Worm (Caenorhabditis elegans) whole organism, L1 larva: Measurements from ENCODE around the gene H34I24.1.

Source experiments
- C04F5.9 ChIP-seq: sonication (generic microtip); optimal IDR thresholded peaks from 2 replicates; lab custom pipeline; 2016; ENCODE audit warnings: missing genetic modification characterization, missing compliant biosample characterization
- F16B12.6 ChIP-seq: fragments of 150-350 bp; optimal IDR thresholded peaks from 2 replicates; lab custom pipeline; 2014; ENCODE audit warnings: missing biosample characterization, missing genetic modification characterization
- aha-1 ChIP-seq: fragments of 150-350 bp; optimal IDR thresholded peaks from 2 replicates; lab custom pipeline; 2014; ENCODE audit warnings: missing biosample characterization, missing genetic modification characterization
- aly-2 ChIP-seq: fragments of 150-350 bp; optimal IDR thresholded peaks from 2 replicates; lab custom pipeline; 2014; ENCODE audit warnings: missing biosample characterization, missing genetic modification characterization
- ama-1 ChIP-seq: fragments of 150-350 bp; optimal IDR thresholded peaks from 2 replicates; lab custom pipeline; 2014
- blmp-1 ChIP-seq: fragments of 150-350 bp; optimal IDR thresholded peaks from 2 replicates; lab custom pipeline; 2014; ENCODE audit warnings: missing biosample characterization, missing genetic modification characterization
- ceh-63 ChIP-seq: fragments of 200-800 bp; sonication (Bioruptor generic); optimal IDR thresholded peaks from 2 replicates; lab custom pipeline; 2018; ENCODE audit warnings: mild to moderate bottlenecking, missing genetic modification characterization, missing compliant biosample characterization
- ceh-8 ChIP-seq: fragments of 200-800 bp; sonication (Bioruptor generic); optimal IDR thresholded peaks from 2 replicates; lab custom pipeline; 2018; ENCODE audit warnings: mild to moderate bottlenecking, missing genetic modification characterization, moderate library complexity, missing compliant biosample characterization
- ceh-88 ChIP-seq: fragments of 200-800 bp; sonication (Bioruptor generic); IDR thresholded peaks from 2 replicates; pipeline ENCODE4 v1.3.6; 2022; ENCODE audit warnings: missing genetic modification characterization, missing compliant biosample characterization
- dpl-1 ChIP-seq, 3 experiments: fragments of 150-350 bp in 2 of 3; sonication (generic microtip) in 1 of 3; optimal IDR thresholded peaks; 2 replicates each; lab custom pipeline; 2014 to 2017; ENCODE audit warnings: missing biosample characterization in 3 of 3, missing genetic modification characterization in 3 of 3, missing genetic modification reagents in 3 of 3
- dsc-1 ChIP-seq: sonication (generic microtip); optimal IDR thresholded peaks from 2 replicates; lab custom pipeline; 2016; ENCODE audit warnings: mild to moderate bottlenecking, missing genetic modification characterization, missing compliant biosample characterization
- efl-1 ChIP-seq, 4 experiments: fragments of 150-350 bp; optimal IDR thresholded peaks in 3 of 4; peaks in 1 of 4; 1 replicate in 1 of 4; 2 replicates in 3 of 4; lab custom pipeline; 2014; ENCODE audit warnings: missing biosample characterization in 2 of 4, missing genetic modification characterization in 2 of 4, missing genetic modification reagents in 2 of 4
- egl-13 ChIP-seq: sonication (generic microtip); optimal IDR thresholded peaks from 2 replicates; lab custom pipeline; 2016; ENCODE audit warnings: missing genotype, missing genetic modification reagents, missing genetic modification characterization, missing compliant biosample characterization
- egl-27 ChIP-seq, 2 experiments: fragments of 150-350 bp in 1 of 2; sonication (generic microtip); optimal IDR thresholded peaks; 3 replicates each; lab custom pipeline; 2017 to 2018; ENCODE audit warnings: missing biosample characterization in 2 of 2, missing genetic modification characterization in 2 of 2, missing genetic modification reagents in 2 of 2
- elt-2 ChIP-seq: sonication (generic microtip); optimal IDR thresholded peaks from 2 replicates; lab custom pipeline; 2016; ENCODE audit warnings: missing genetic modification characterization, mild to moderate bottlenecking, inconsistent platforms, missing compliant biosample characterization, missing genetic modification reagents
- elt-3 ChIP-seq, 6 experiments: fragments of 150-350 bp in 1 of 6; sonication (generic microtip); optimal IDR thresholded peaks; 2 replicates each; lab custom pipeline; 2017 to 2018; ENCODE audit warnings: missing biosample characterization in 6 of 6, missing genetic modification characterization in 6 of 6, inconsistent platforms in 1 of 6
- ets-5 ChIP-seq: fragments of 200-800 bp; sonication (Bioruptor generic); IDR thresholded peaks from 2 replicates; pipeline ENCODE4 v1.3.6; 2022; ENCODE audit warnings: missing genetic modification characterization, missing compliant biosample characterization
- fkh-10 ChIP-seq: sonication (generic microtip); optimal IDR thresholded peaks from 2 replicates; lab custom pipeline; 2017; ENCODE audit warnings: missing biosample characterization, missing genetic modification reagents, missing genetic modification characterization
- fkh-4 ChIP-seq: sonication (generic microtip); optimal IDR thresholded peaks from 2 replicates; lab custom pipeline; 2016; ENCODE audit warnings: missing compliant biosample characterization, missing genetic modification characterization, borderline replicate concordance
- fkh-8 ChIP-seq: sonication (generic microtip); optimal IDR thresholded peaks from 2 replicates; lab custom pipeline; 2016; ENCODE audit warnings: mild to moderate bottlenecking, missing genetic modification characterization, missing compliant biosample characterization
- grh-1 ChIP-seq: fragments of 200-800 bp; sonication (Bioruptor generic); IDR thresholded peaks from 2 replicates; pipeline ENCODE4 v1.3.6; 2022; ENCODE audit warnings: missing genetic modification reagents, missing genetic modification characterization, missing compliant biosample characterization
- hlh-4 ChIP-seq: sonication (generic microtip); optimal IDR thresholded peaks from 2 replicates; lab custom pipeline; 2016; ENCODE audit warnings: mild to moderate bottlenecking, missing genetic modification characterization, missing compliant biosample characterization
- hpl-2 ChIP-seq: fragments of 150-350 bp; optimal IDR thresholded peaks from 2 replicates; lab custom pipeline; 2014; ENCODE audit warnings: missing biosample characterization, missing genetic modification reagents, missing genetic modification characterization
- isw-1 ChIP-seq: fragments of 200-800 bp; sonication (Bioruptor generic); IDR thresholded peaks from 2 replicates; pipeline ENCODE4 v1.3.6; 2022; ENCODE audit warnings: missing genetic modification characterization, missing compliant biosample characterization
- jun-1 ChIP-seq: fragments of 150-350 bp; optimal IDR thresholded peaks from 2 replicates; lab custom pipeline; 2014; ENCODE audit warnings: missing biosample characterization, missing genetic modification reagents, missing genetic modification characterization
- lin-13 ChIP-seq: fragments of 150-350 bp; optimal IDR thresholded peaks from 2 replicates; lab custom pipeline; 2014; ENCODE audit warnings: missing biosample characterization, missing genetic modification reagents, missing genetic modification characterization
- lsy-2 ChIP-seq, 2 experiments: fragments of 150-350 bp; optimal IDR thresholded peaks; 2 replicates each; lab custom pipeline; 2014; ENCODE audit warnings: missing biosample characterization in 2 of 2, missing genetic modification characterization in 2 of 2
- mab-9 ChIP-seq: fragments of 200-800 bp; sonication (Bioruptor generic); IDR thresholded peaks from 2 replicates; pipeline ENCODE4 v1.3.6; 2022; ENCODE audit warnings: missing genetic modification reagents, missing genetic modification characterization, missing compliant biosample characterization
- mef-2 ChIP-seq: fragments of 150-350 bp; optimal IDR thresholded peaks from 2 replicates; lab custom pipeline; 2014; ENCODE audit warnings: missing biosample characterization, missing genetic modification characterization
- mep-1 ChIP-seq: fragments of 150-350 bp; optimal IDR thresholded peaks from 2 replicates; lab custom pipeline; 2014; ENCODE audit warnings: missing biosample characterization, missing genetic modification characterization
- nhr-11 ChIP-seq: fragments of 150-350 bp; optimal IDR thresholded peaks from 2 replicates; lab custom pipeline; 2014; ENCODE audit warnings: missing biosample characterization, missing genetic modification characterization
- nhr-12 ChIP-seq: sonication (generic microtip); optimal IDR thresholded peaks from 2 replicates; lab custom pipeline; 2017; ENCODE audit warnings: missing biosample characterization, missing genetic modification characterization
- nhr-20 ChIP-seq: sonication (generic microtip); optimal IDR thresholded peaks from 2 replicates; lab custom pipeline; 2016; ENCODE audit warnings: mild to moderate bottlenecking, missing genetic modification characterization, missing compliant biosample characterization
- nhr-71 ChIP-seq: sonication (generic microtip); optimal IDR thresholded peaks from 2 replicates; lab custom pipeline; 2016; ENCODE audit warnings: mild to moderate bottlenecking, missing genetic modification characterization, moderate library complexity, missing compliant biosample characterization
- nhr-77 ChIP-seq: fragments of 150-350 bp; optimal IDR thresholded peaks from 2 replicates; lab custom pipeline; 2014; ENCODE audit warnings: missing biosample characterization, missing genetic modification characterization
- nhr-84 ChIP-seq: sonication (generic microtip); optimal IDR thresholded peaks from 2 replicates; lab custom pipeline; 2017; ENCODE audit warnings: missing biosample characterization, missing genetic modification characterization
- pag-3 ChIP-seq: sonication (generic microtip); optimal IDR thresholded peaks from 2 replicates; lab custom pipeline; 2017; ENCODE audit warnings: missing genetic modification characterization, mild to moderate bottlenecking, missing compliant biosample characterization, antibody characterized with exemption, borderline replicate concordance; ENCODE audit not compliant: insufficient read depth
- pax-3 ChIP-seq: fragments of 200-800 bp; sonication (Bioruptor generic); optimal IDR thresholded peaks from 2 replicates; lab custom pipeline; 2018; ENCODE audit warnings: mild to moderate bottlenecking, missing genetic modification characterization, moderate library complexity, missing compliant biosample characterization
- rnt-1 ChIP-seq: sonication (generic microtip); optimal IDR thresholded peaks from 2 replicates; lab custom pipeline; 2016; ENCODE audit warnings: mild to moderate bottlenecking, missing genetic modification characterization, moderate library complexity, missing compliant biosample characterization
- skn-1 ChIP-seq: fragments of 150-350 bp; optimal IDR thresholded peaks from 2 replicates; lab custom pipeline; 2014; ENCODE audit warnings: missing biosample characterization, missing genetic modification characterization
- snu-23 ChIP-seq: sonication (generic microtip); optimal IDR thresholded peaks from 2 replicates; lab custom pipeline; 2016; ENCODE audit warnings: missing genetic modification characterization, missing compliant biosample characterization
- sox-4 ChIP-seq: sonication (generic microtip); optimal IDR thresholded peaks from 2 replicates; lab custom pipeline; 2016; ENCODE audit warnings: missing genetic modification characterization, missing compliant biosample characterization
- sptf-1 ChIP-seq: fragments of 150-350 bp; optimal IDR thresholded peaks from 2 replicates; lab custom pipeline; 2014; ENCODE audit warnings: missing biosample characterization, missing genetic modification characterization
- swsn-7 ChIP-seq: sonication (generic microtip); optimal IDR thresholded peaks from 2 replicates; lab custom pipeline; 2016; ENCODE audit warnings: missing genetic modification characterization, missing compliant biosample characterization
- tbx-2 ChIP-seq: sonication (generic microtip); optimal IDR thresholded peaks from 2 replicates; lab custom pipeline; 2016; ENCODE audit warnings: missing genetic modification characterization, missing compliant biosample characterization
- unc-30 ChIP-seq: sonication (generic microtip); optimal IDR thresholded peaks from 2 replicates; lab custom pipeline; 2017; ENCODE audit warnings: missing biosample characterization, missing genetic modification characterization
- unc-62 ChIP-seq: fragments of 150-350 bp; optimal IDR thresholded peaks from 2 replicates; lab custom pipeline; 2014; ENCODE audit warnings: missing biosample characterization, missing genetic modification reagents, missing genetic modification characterization
- unc-86 ChIP-seq: sonication (generic microtip); optimal IDR thresholded peaks from 2 replicates; lab custom pipeline; 2016; ENCODE audit warnings: missing genetic modification characterization, missing compliant biosample characterization
- unc-98 ChIP-seq: fragments of 200-800 bp; sonication (Bioruptor generic); IDR thresholded peaks from 2 replicates; pipeline ENCODE4 v1.3.6; 2022; ENCODE audit warnings: missing genetic modification characterization, missing compliant biosample characterization
- vab-15 ChIP-seq: sonication (generic microtip); optimal IDR thresholded peaks from 2 replicates; lab custom pipeline; 2017; ENCODE audit warnings: missing genotype, mild to moderate bottlenecking, missing genetic modification characterization, missing compliant biosample characterization
- zag-1 ChIP-seq: fragments of 150-350 bp; optimal IDR thresholded peaks from 2 replicates; lab custom pipeline; 2014; ENCODE audit warnings: missing biosample characterization, missing genetic modification characterization
- ztf-11 ChIP-seq, 2 experiments: sonication (generic microtip); optimal IDR thresholded peaks; 2 replicates each; lab custom pipeline; 2016 to 2017; ENCODE audit warnings: missing genetic modification characterization in 2 of 2, missing biosample characterization in 1 of 2, missing compliant biosample characterization in 1 of 2
- ztf-4 ChIP-seq: fragments of 150-350 bp; optimal IDR thresholded peaks from 2 replicates; lab custom pipeline; 2014; ENCODE audit warnings: missing biosample characterization, missing genetic modification characterization

Gene H34I24.1

DNA sequence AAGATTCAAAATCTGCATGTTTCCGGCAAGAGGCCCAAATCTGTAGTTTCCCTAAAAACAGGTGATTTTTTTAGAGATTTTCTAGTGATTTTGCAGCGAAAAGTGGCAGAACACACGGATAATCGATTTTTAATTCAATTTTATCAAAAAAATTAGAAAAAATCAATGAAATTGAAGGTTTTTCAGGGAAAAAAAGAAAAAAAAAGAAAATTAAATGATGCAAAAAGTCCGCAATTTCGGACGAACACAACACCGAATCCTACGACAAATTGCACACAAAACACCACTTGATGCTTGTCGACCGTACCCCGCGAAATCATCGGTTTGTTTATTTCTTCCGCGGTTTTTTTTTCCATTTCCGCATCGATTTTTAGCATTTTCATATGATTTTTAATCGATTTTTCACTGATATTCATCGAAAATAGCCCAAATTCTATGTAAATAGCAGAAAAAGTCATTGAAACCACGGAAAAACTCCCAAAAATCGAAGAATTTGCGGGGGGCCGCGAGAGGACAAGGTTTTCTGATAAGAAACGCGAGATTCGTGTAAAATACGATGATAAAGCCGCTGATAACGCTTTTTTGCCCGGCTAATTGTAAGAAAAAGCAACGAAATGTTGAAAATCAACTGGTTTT is 31.8 kb upstream of the H34I24.1 start, which contains the start of gene tufm-1:
tufm-1 (minus strand) TSS at position 51 of the 636 bp plus-strand sequence.
- TF ChIP-seq aha-1 (no peak), zag-1 (tag; lab: Kevin White, UChicago) (no peak), C04F5.9 (tag; lab: Kevin White, UChicago) (no peak), ztf-11 (tag; optimal IDR thresholded peaks at IDR 0.05; lab: Kevin White, UChicago) (no peak), nhr-11 (tag; lab: Kevin White, UChicago) (no peak), dpl-1 (GFP tag; optimal IDR thresholded peaks at IDR 0.05; lab: Kevin White, UChicago) (peak; percentile 62 to 74 (median 65)), hpl-2 (no peak), efl-1 (optimal IDR thresholded peaks at IDR 0.05; lab: Kevin White, UChicago) (peak; percentile 73 to 75), efl-1 (GFP tag; optimal IDR thresholded peaks at IDR 0.05 in 1 of 2; lab: Kevin White, UChicago) (peak; percentile 78 to 97), mep-1 (tag; lab: Kevin White, UChicago) (peak; percentile 61), pag-3 (tag; lab: Kevin White, UChicago) (no peak), rnt-1 (no peak), nhr-84 (tag; lab: Kevin White, UChicago) (no peak), jun-1 (tag; lab: Kevin White, UChicago) (peak; percentile 47), unc-62 (GFP tag; lab: Kevin White, UChicago) (no peak), snu-23 (GFP tag; lab: Kevin White, UChicago) (peak; percentile 75), lsy-2 (tag; optimal IDR thresholded peaks at IDR 0.05; lab: Kevin White, UChicago) (peak; percentile 93 to 98), ets-5 (GFP tag; lab: Robert Waterston, UW) (no peak), vab-15 (tag; lab: Kevin White, UChicago) (no peak), nhr-77 (tag; lab: Kevin White, UChicago) (no peak), F16B12.6 (tag; lab: Kevin White, UChicago) (peak; percentile 95), egl-27 (tag; optimal IDR thresholded peaks at IDR 0.05; lab: Kevin White, UChicago) (no peak), nhr-20 (no peak), ztf-4 (tag; lab: Kevin White, UChicago) (no peak), elt-2 (tag; lab: Kevin White, UChicago) (peak; percentile 21), mab-9 (GFP tag; lab: Robert Waterston, UW) (no peak), unc-86 (tag; lab: Kevin White, UChicago) (no peak), swsn-7 (tag; lab: Kevin White, UChicago) (peak; percentile 28), blmp-1 (tag; lab: Kevin White, UChicago) (peak; percentile 13), fkh-8 (tag; lab: Kevin White, UChicago) (peak; percentile 50), unc-30 (tag; lab: Kevin White, UChicago) (no peak), dsc-1 (peak; percentile 49), elt-3 (tag; optimal IDR thresholded peaks at IDR 0.05; lab: Kevin White, UChicago) (peak in 1 of 6 experiments; percentile 31), fkh-10 (no peak), tbx-2 (tag; lab: Kevin White, UChicago) (peak; percentile 57), unc-98 (GFP tag; lab: Robert Waterston, UW) (no peak), lin-13 (peak; percentile 36), fkh-4 (no peak), egl-13 (tag; lab: Kevin White, UChicago) (no peak), skn-1 (tag; lab: Kevin White, UChicago) (peak; percentile 59), aly-2 (tag; lab: Kevin White, UChicago) (no peak), mef-2 (tag; lab: Kevin White, UChicago) (no peak), pax-3 (tag; lab: Kevin White, UChicago) (no peak), sox-4 (tag; lab: Kevin White, UChicago) (no peak), nhr-12 (tag; lab: Kevin White, UChicago) (no peak), ceh-88 (GFP tag; lab: Robert Waterston, UW) (no peak), nhr-71 (tag; lab: Kevin White, UChicago) (peak; percentile 56), hlh-4 (tag; lab: Kevin White, UChicago) (no peak), ama-1 (lab: Kevin White, UChicago) (no peak), grh-1 (no peak), isw-1 (GFP tag; lab: Robert Waterston, UW) (no peak), ceh-8 (GFP tag; lab: Kevin White, UChicago) (no peak), ceh-63 (no peak), sptf-1 (tag; lab: Kevin White, UChicago) (no peak)
